Fruit fly (Drosophila melanogaster) whole organism, embryonic: ENCODE results near the gene tra.

Source experiments
- CG6689 ChIP-seq: fragments of 200-800 bp; sonication (Bioruptor generic); IDR thresholded peaks from 2 replicates; pipeline ENCODE4 v1.3.6; 2022; ENCODE audit warnings: missing biosample characterization, missing genetic modification characterization
- GATAe ChIP-seq: fragments of 200-800 bp; sonication (Bioruptor generic); conservative IDR thresholded peaks from 2 replicates; pipeline ENCODE4 v1.3.6; 2022; ENCODE audit warnings: missing biosample characterization, missing genetic modification characterization
- Jarid2 ChIP-seq: fragments of 200-800 bp; sonication (Bioruptor generic); optimal IDR thresholded peaks from 3 replicates; lab custom pipeline; 2017; ENCODE audit warnings: mild to moderate bottlenecking, missing biosample characterization, missing genetic modification reagents, missing genetic modification characterization
- fd102C ChIP-seq: fragments of 200-800 bp; sonication (Bioruptor generic); optimal IDR thresholded peaks from 2 replicates; lab custom pipeline; 2018; ENCODE audit warnings: missing biosample characterization, mild to moderate bottlenecking, missing genetic modification characterization, moderate library complexity
- gt ChIP-seq: fragments of 200-800 bp; sonication (Bioruptor generic); IDR thresholded peaks from 2 replicates; pipeline ENCODE4 v1.3.6; 2022; ENCODE audit warnings: missing biosample characterization, missing genetic modification characterization
- odd ChIP-seq: fragments of 200-800 bp; sonication (Bioruptor generic); optimal IDR thresholded peaks from 2 replicates; lab custom pipeline; 2017; ENCODE audit warnings: missing biosample characterization, mild to moderate bottlenecking, missing genetic modification characterization

DNA sequence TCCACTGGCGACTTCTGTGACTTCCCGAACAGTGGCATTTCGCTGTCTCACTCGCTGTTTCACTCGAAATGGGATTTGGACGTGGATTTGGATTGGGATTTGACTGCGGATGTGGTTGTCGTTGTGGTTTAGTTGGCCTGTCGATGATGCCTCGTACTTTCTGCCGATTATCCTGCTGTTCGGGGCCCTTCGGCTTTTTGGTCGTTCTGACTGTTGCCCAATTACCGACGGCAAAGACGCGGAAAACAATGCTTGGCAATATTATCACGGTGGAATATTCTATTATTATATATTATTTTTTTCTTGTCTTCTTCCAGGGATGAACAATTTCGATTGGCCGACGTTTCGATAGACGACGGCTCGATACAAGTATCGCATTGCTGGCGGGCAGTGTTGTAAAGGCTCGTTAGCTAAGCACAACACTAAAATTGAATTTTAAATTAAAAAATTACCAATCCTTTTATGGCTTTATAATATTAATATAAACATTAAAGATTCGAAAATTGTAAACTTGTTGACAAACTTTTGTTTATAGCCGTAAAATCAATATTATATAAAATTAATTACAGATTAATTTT, 24.4 kb upstream of the tra start, which contains the start of gene Mo25:
- no peak for TF ChIP-seq CG6689 (GFP tag; lab: Robert Waterston, UW)
- no peak for TF ChIP-seq gt (GFP tag; lab: Robert Waterston, UW)
- no peak for TF ChIP-seq fd102C
- TF ChIP-seq Jarid2 = no peak
- TF ChIP-seq GATAe = no peak
- no peak for TF ChIP-seq odd (GFP tag; lab: Kevin White, UChicago)
